Fruit fly (Drosophila melanogaster) whole organism, embryonic: Measurements from ENCODE around the gene CG17028.

Source experiments
- Bgb ChIP-seq: fragments of 200-800 bp; sonication (Bioruptor generic); IDR thresholded peaks from 2 replicates; pipeline ENCODE4 v1.3.6; 2022; ENCODE audit warnings: missing biosample characterization, missing genetic modification characterization; ENCODE audit not compliant: partially characterized antibody
- CG10147 ChIP-seq: fragments of 200-800 bp; sonication (Bioruptor generic); optimal IDR thresholded peaks from 2 replicates; lab custom pipeline; 2019; ENCODE audit warnings: missing biosample characterization, mild to moderate bottlenecking, missing genetic modification characterization, moderate library complexity
- CG11456 ChIP-seq: fragments of 200-800 bp; sonication (Bioruptor generic); IDR thresholded peaks from 3 replicates; pipeline ENCODE4 v1.3.6; 2022; ENCODE audit warnings: missing biosample characterization, missing genetic modification characterization
- CG12219 ChIP-seq: fragments of 200-800 bp; sonication (Bioruptor generic); optimal IDR thresholded peaks from 3 replicates; lab custom pipeline; 2018; ENCODE audit warnings: missing biosample characterization, mild to moderate bottlenecking, missing genetic modification characterization
- CG12659 ChIP-seq: fragments of 200-800 bp; sonication (Bioruptor generic); optimal IDR thresholded peaks from 3 replicates; lab custom pipeline; 2017; ENCODE audit warnings: mild to moderate bottlenecking, missing biosample characterization, missing genetic modification reagents, missing genetic modification characterization
- CG13296 ChIP-seq: fragments of 200-800 bp; sonication (Bioruptor generic); optimal IDR thresholded peaks from 3 replicates; lab custom pipeline; 2018; ENCODE audit warnings: missing biosample characterization, mild to moderate bottlenecking, missing genetic modification characterization
- CG15073 ChIP-seq: fragments of 200-800 bp; sonication (Bioruptor generic); optimal IDR thresholded peaks from 2 replicates; lab custom pipeline; 2016; ENCODE audit warnings: missing biosample characterization, missing genetic modification characterization
- CG16863 ChIP-seq: fragments of 200-800 bp; sonication (Bioruptor generic); optimal IDR thresholded peaks from 3 replicates; lab custom pipeline; 2016; ENCODE audit warnings: missing biosample characterization, missing genetic modification characterization
- CG30431 ChIP-seq: fragments of 200-800 bp; sonication (Bioruptor generic); optimal IDR thresholded peaks from 2 replicates; lab custom pipeline; 2017; ENCODE audit warnings: missing biosample characterization, missing genetic modification characterization
- CG3281 ChIP-seq: fragments of 200-800 bp; sonication (Bioruptor generic); optimal IDR thresholded peaks from 3 replicates; lab custom pipeline; 2017; ENCODE audit warnings: missing biosample characterization, mild to moderate bottlenecking, missing genetic modification characterization
- CG34422 ChIP-seq: fragments of 200-800 bp; sonication (Bioruptor generic); IDR thresholded peaks from 3 replicates; pipeline ENCODE4 v1.3.6; 2022; ENCODE audit warnings: missing biosample characterization, missing genetic modification characterization
- CG4282 ChIP-seq: fragments of 200-800 bp; sonication (Bioruptor generic); optimal IDR thresholded peaks from 2 replicates; lab custom pipeline; 2016; ENCODE audit warnings: missing biosample characterization, missing genetic modification characterization
- CG6254 ChIP-seq: fragments of 200-800 bp; sonication (Bioruptor generic); optimal IDR thresholded peaks from 3 replicates; lab custom pipeline; 2017; ENCODE audit warnings: mild to moderate bottlenecking, missing biosample characterization, missing genetic modification reagents, missing genetic modification characterization
- CG6791 ChIP-seq: fragments of 200-800 bp; sonication (Bioruptor generic); IDR thresholded peaks from 3 replicates; pipeline ENCODE4 v1.3.6; 2022; ENCODE audit warnings: missing biosample characterization, missing genetic modification characterization; ENCODE audit not compliant: partially characterized antibody
- CG7372 ChIP-seq: fragments of 200-800 bp; sonication (Bioruptor generic); IDR thresholded peaks from 2 replicates; pipeline ENCODE4 v1.3.6; 2022; ENCODE audit warnings: missing biosample characterization, missing genetic modification characterization
- CG9437 ChIP-seq: fragments of 200-800 bp; sonication (Bioruptor generic); optimal IDR thresholded peaks from 2 replicates; lab custom pipeline; 2018; ENCODE audit warnings: missing biosample characterization, mild to moderate bottlenecking, missing genetic modification characterization
- CHES-1-like ChIP-seq: fragments of 200-800 bp; sonication (Bioruptor generic); optimal IDR thresholded peaks from 2 replicates; lab custom pipeline; 2016; ENCODE audit warnings: missing biosample characterization, missing genetic modification characterization
- Dad ChIP-seq: fragments of 200-800 bp; sonication (Bioruptor generic); optimal IDR thresholded peaks from 3 replicates; lab custom pipeline; 2016; ENCODE audit warnings: missing biosample characterization, missing genetic modification characterization
- Dfd ChIP-seq, 2 experiments: fragments of >200 bp; optimal IDR thresholded peaks; 2 replicates each; lab custom pipeline; 2017; ENCODE audit warnings: missing biosample characterization in 2 of 2, missing genetic modification characterization in 2 of 2
- Doc3 ChIP-seq: fragments of 200-800 bp; sonication (Bioruptor generic); IDR thresholded peaks from 3 replicates; pipeline ENCODE4 v1.3.6; 2022; ENCODE audit warnings: missing biosample characterization, missing genetic modification characterization; ENCODE audit not compliant: partially characterized antibody
- Ets65A ChIP-seq: fragments of 200-800 bp; sonication (Bioruptor generic); peaks from one replicate; lab custom pipeline; 2016; ENCODE audit warnings: missing biosample characterization, missing genetic modification characterization
- Ets97D ChIP-seq: fragments of 200-800 bp; sonication (Bioruptor generic); optimal IDR thresholded peaks from 3 replicates; lab custom pipeline; 2016; ENCODE audit warnings: missing biosample characterization, missing genetic modification characterization
- HmgZ ChIP-seq: fragments of 200-800 bp; sonication (Bioruptor generic); optimal IDR thresholded peaks from 2 replicates; lab custom pipeline; 2018; ENCODE audit warnings: missing biosample characterization, mild to moderate bottlenecking, missing genetic modification characterization
- Hr3 ChIP-seq: fragments of 200-800 bp; sonication (Bioruptor generic); optimal IDR thresholded peaks from 3 replicates; lab custom pipeline; 2016; ENCODE audit warnings: missing biosample characterization, missing genetic modification characterization
- Med ChIP-seq: fragments of 200-800 bp; sonication (Bioruptor generic); peaks from one replicate; lab custom pipeline; 2016; ENCODE audit warnings: missing biosample characterization, missing genetic modification characterization, mild to moderate bottlenecking, inconsistent platforms, moderate library complexity
- NC2β ChIP-seq: fragments of 200-800 bp; sonication (Bioruptor generic); optimal IDR thresholded peaks from 2 replicates; lab custom pipeline; 2016; ENCODE audit warnings: missing biosample characterization, missing genetic modification characterization
- Sin3A ChIP-seq: fragments of >200 bp; optimal IDR thresholded peaks from 2 replicates; lab custom pipeline; 2018
- Sry-β ChIP-seq: fragments of 200-800 bp; sonication (Bioruptor generic); optimal IDR thresholded peaks from 2 replicates; lab custom pipeline; 2018; ENCODE audit warnings: missing biosample characterization, mild to moderate bottlenecking, missing genetic modification characterization, moderate library complexity
- Sry-δ ChIP-seq: fragments of 200-800 bp; sonication (Bioruptor generic); optimal IDR thresholded peaks from 2 replicates; lab custom pipeline; 2016; ENCODE audit warnings: missing biosample characterization, missing genetic modification characterization
- Stat92E ChIP-seq, 3 experiments: fragments of >200 bp in 2 of 3; fragments of 200-800 bp in 1 of 3; sonication (Bioruptor generic) in 1 of 3; optimal IDR thresholded peaks; 2 replicates each; lab custom pipeline; 2017 to 2019; ENCODE audit warnings: missing biosample characterization in 3 of 3, missing genetic modification characterization in 3 of 3, mild to moderate bottlenecking in 1 of 3, moderate library complexity in 1 of 3
- Xrp1 ChIP-seq: fragments of 200-800 bp; sonication (Bioruptor generic); IDR thresholded peaks from 2 replicates; pipeline ENCODE4 v1.3.6; 2022; ENCODE audit warnings: missing biosample characterization, missing genetic modification characterization
- abd-A ChIP-seq: fragments of 200-800 bp; sonication (Bioruptor generic); optimal IDR thresholded peaks from 3 replicates; lab custom pipeline; 2019; ENCODE audit warnings: missing biosample characterization, mild to moderate bottlenecking, missing genetic modification characterization, moderate library complexity
- bigmax ChIP-seq: fragments of 200-800 bp; sonication (Bioruptor generic); optimal IDR thresholded peaks from 2 replicates; lab custom pipeline; 2018; ENCODE audit warnings: missing biosample characterization, mild to moderate bottlenecking, missing genetic modification characterization
- btn ChIP-seq: fragments of 200-800 bp; sonication (Bioruptor generic); optimal IDR thresholded peaks from 2 replicates; lab custom pipeline; 2016; ENCODE audit warnings: missing biosample characterization, missing genetic modification characterization
- cad ChIP-seq: fragments of >200 bp; optimal IDR thresholded peaks from 2 replicates; lab custom pipeline; 2017; ENCODE audit warnings: missing biosample characterization, missing genetic modification characterization
- cg ChIP-seq: fragments of 200-800 bp; sonication (Bioruptor generic); optimal IDR thresholded peaks from 3 replicates; lab custom pipeline; 2019; ENCODE audit warnings: missing biosample characterization, mild to moderate bottlenecking, missing genetic modification characterization, moderate library complexity
- ems ChIP-seq: fragments of 200-800 bp; sonication (Bioruptor generic); optimal IDR thresholded peaks from 3 replicates; lab custom pipeline; 2016; ENCODE audit warnings: missing biosample characterization, missing genetic modification characterization
- eve ChIP-seq, 2 experiments: fragments of >200 bp; optimal IDR thresholded peaks; 2 replicates each; lab custom pipeline; 2017; ENCODE audit warnings: missing biosample characterization in 2 of 2, missing genetic modification characterization in 2 of 2
- gce ChIP-seq: fragments of 200-800 bp; sonication (Bioruptor generic); IDR thresholded peaks from 3 replicates; pipeline ENCODE4 v1.3.6; 2022; ENCODE audit warnings: missing biosample characterization, missing genetic modification characterization
- gcm ChIP-seq: fragments of 200-800 bp; sonication (Bioruptor generic); optimal IDR thresholded peaks from 2 replicates; lab custom pipeline; 2019; ENCODE audit warnings: missing biosample characterization, mild to moderate bottlenecking, missing genetic modification characterization, moderate library complexity
- lbe ChIP-seq: fragments of 200-800 bp; sonication (Bioruptor generic); optimal IDR thresholded peaks from 2 replicates; lab custom pipeline; 2016; ENCODE audit warnings: missing biosample characterization, mild to moderate bottlenecking, missing genetic modification characterization
- onecut ChIP-seq: fragments of 200-800 bp; sonication (Bioruptor generic); IDR thresholded peaks from 2 replicates; pipeline ENCODE4 v1.3.6; 2022; ENCODE audit warnings: missing biosample characterization, missing genetic modification characterization
- prd ChIP-seq, 3 experiments: fragments of >200 bp in 2 of 3; fragments of 200-800 bp in 1 of 3; sonication (Bioruptor generic) in 1 of 3; optimal IDR thresholded peaks in 2 of 3; IDR thresholded peaks in 1 of 3; 2 replicates in 2 of 3; 3 replicates in 1 of 3; pipeline versions ENCODE4 v1.3.6 to Lab custom; 2017 to 2022; ENCODE audit warnings: missing biosample characterization in 1 of 3, missing genetic modification characterization in 1 of 3
- seq ChIP-seq: fragments of 200-800 bp; sonication (Bioruptor generic); IDR thresholded peaks from 2 replicates; pipeline ENCODE4 v1.3.6; 2022; ENCODE audit warnings: missing biosample characterization, missing genetic modification characterization
- sim ChIP-seq: fragments of 200-800 bp; sonication (Bioruptor generic); IDR thresholded peaks from 2 replicates; pipeline ENCODE4 v1.3.6; 2022; ENCODE audit warnings: missing biosample characterization, missing genetic modification characterization
- stc ChIP-seq: fragments of 200-800 bp; sonication (Bioruptor generic); IDR thresholded peaks from 2 replicates; pipeline ENCODE4 v1.3.6; 2022; ENCODE audit warnings: missing biosample characterization, missing genetic modification characterization
- trem ChIP-seq: fragments of 200-800 bp; optimal IDR thresholded peaks from 3 replicates; lab custom pipeline; 2019; ENCODE audit warnings: missing biosample characterization, mild to moderate bottlenecking, missing genetic modification characterization, moderate library complexity
- zf30C ChIP-seq: fragments of 200-800 bp; sonication (Bioruptor generic); optimal IDR thresholded peaks from 3 replicates; lab custom pipeline; 2018; ENCODE audit warnings: missing biosample characterization, mild to moderate bottlenecking, missing genetic modification characterization

The CG17028 gene

dm6 chr3L:16011319-16012210 is 33.2 kb downstream of the CG17028 start, which contains the start of gene mib1 (continued):
- peak; percentile 49; the same call in 1 of the 2 replicates for TF ChIP-seq seq (GFP tag; lab: Robert Waterston, UW)
- TF ChIP-seq ems (GFP tag; lab: Kevin White, UChicago) = peak; percentile 38
- no peak for TF ChIP-seq NC2β (GFP tag; lab: Kevin White, UChicago)
- TF ChIP-seq Sin3A = peak; percentile 90
- TF ChIP-seq Hr3 (GFP tag; lab: Kevin White, UChicago) = no peak
- TF ChIP-seq btn (GFP tag; lab: Kevin White, UChicago) = no peak
- no peak for TF ChIP-seq CG15073
- TF ChIP-seq Ets97D (GFP tag; lab: Kevin White, UChicago) = peak; percentile 88
- no peak for TF ChIP-seq CG3281 (GFP tag; lab: Kevin White, UChicago)
- no peak for TF ChIP-seq CG30431 (GFP tag; lab: Kevin White, UChicago)
- peak; percentile 37; the same call in 1 of the 2 replicates for TF ChIP-seq onecut (GFP tag; lab: Robert Waterston, UW)
- peak; percentile 88 for TF ChIP-seq CG12659 (GFP tag; lab: Kevin White, UChicago)
- TF ChIP-seq CG6791 (GFP tag; lab: Robert Waterston, UW) = peak; percentile 93
- peak; percentile 45 for TF ChIP-seq CG13296 (GFP tag; lab: Kevin White, UChicago)
- TF ChIP-seq Dfd (GFP tag; optimal IDR thresholded peaks at IDR 0.05; lab: Kevin White, UChicago) = no peak
- TF ChIP-seq abd-A (tag; lab: Kevin White, UChicago) = peak; percentile 80
- TF ChIP-seq trem = peak; percentile 89
- peak; percentile 91 for TF ChIP-seq Med (GFP tag; lab: Kevin White, UChicago)
- TF ChIP-seq HmgZ (tag; lab: Kevin White, UChicago) = peak; percentile 89
- peak; percentile 65 for TF ChIP-seq CG9437 (GFP tag; lab: Kevin White, UChicago)
- peak; percentile 6 for TF ChIP-seq CG4282 (GFP tag; lab: Kevin White, UChicago)
- peak; percentile 28 for TF ChIP-seq gcm (GFP tag; lab: Kevin White, UChicago)
- peak; percentile 69 for TF ChIP-seq cad (GFP tag; lab: Kevin White, UChicago)
- no peak for TF ChIP-seq CG12219 (GFP tag; lab: Kevin White, UChicago)
- TF ChIP-seq CG11456 (GFP tag; lab: Robert Waterston, UW) = peak; percentile 63; the same call in 2 of the 3 replicates
- no peak for TF ChIP-seq Xrp1 (GFP tag; lab: Robert Waterston, UW)
- TF ChIP-seq CG10147 (GFP tag; lab: Kevin White, UChicago) = peak; percentile 51
- TF ChIP-seq zf30C = peak; percentile 19
- peak in 1 of 3 experiments; percentile 80 for TF ChIP-seq Stat92E (GFP tag; optimal IDR thresholded peaks at IDR 0.05; lab: Kevin White, UChicago)
- peak; percentile 15 for TF ChIP-seq bigmax (GFP tag; lab: Kevin White, UChicago)
- peak; percentile 79 for TF ChIP-seq Sry-δ (GFP tag; lab: Kevin White, UChicago)
- peak; percentile 42 for TF ChIP-seq Dad
- 0 out of 3 replicates have a peak, but pooled peaks have one; percentile 8 for TF ChIP-seq gce
- no peak for TF ChIP-seq CG7372 (GFP tag; lab: Robert Waterston, UW)
- no peak for TF ChIP-seq CG6254 (GFP tag; lab: Kevin White, UChicago)
- no peak for TF ChIP-seq sim (GFP tag; lab: Robert Waterston, UW)
- peak; percentile 76 for TF ChIP-seq Ets65A (GFP tag; lab: Kevin White, UChicago)
- no peak for TF ChIP-seq prd (optimal IDR thresholded peaks at IDR 0.05; lab: Kevin White, UChicago)
- TF ChIP-seq prd (GFP tag; IDR thresholded peaks at IDR 0.05; lab: Robert Waterston, UW) = 0 out of 3 replicates have a peak, but pooled peaks have one; percentile 33
- peak; percentile 95 for TF ChIP-seq Bgb (GFP tag; lab: Robert Waterston, UW)
- no peak for TF ChIP-seq lbe
- TF ChIP-seq Sry-β (GFP tag; lab: Kevin White, UChicago) = peak; percentile 58
- 0 out of 2 replicates have a peak, but pooled peaks have one; percentile 25 for TF ChIP-seq stc (GFP tag; lab: Robert Waterston, UW)
- no peak for TF ChIP-seq CG16863 (GFP tag; lab: Kevin White, UChicago)
- TF ChIP-seq eve (GFP tag; optimal IDR thresholded peaks at IDR 0.05; lab: Kevin White, UChicago) = no peak
- TF ChIP-seq cg = peak; percentile 98
- peak; percentile 71 for TF ChIP-seq CHES-1-like (GFP tag; lab: Kevin White, UChicago)
- TF ChIP-seq CG34422 (GFP tag; lab: Robert Waterston, UW) = peak; percentile 76; the same call in 2 of the 3 replicates
- TF ChIP-seq Doc3 (GFP tag; lab: Robert Waterston, UW) = peak; percentile 72
